Worm (Caenorhabditis elegans): ENCODE data around the gene nhl-1.

nhl-1 gene

DNA sequence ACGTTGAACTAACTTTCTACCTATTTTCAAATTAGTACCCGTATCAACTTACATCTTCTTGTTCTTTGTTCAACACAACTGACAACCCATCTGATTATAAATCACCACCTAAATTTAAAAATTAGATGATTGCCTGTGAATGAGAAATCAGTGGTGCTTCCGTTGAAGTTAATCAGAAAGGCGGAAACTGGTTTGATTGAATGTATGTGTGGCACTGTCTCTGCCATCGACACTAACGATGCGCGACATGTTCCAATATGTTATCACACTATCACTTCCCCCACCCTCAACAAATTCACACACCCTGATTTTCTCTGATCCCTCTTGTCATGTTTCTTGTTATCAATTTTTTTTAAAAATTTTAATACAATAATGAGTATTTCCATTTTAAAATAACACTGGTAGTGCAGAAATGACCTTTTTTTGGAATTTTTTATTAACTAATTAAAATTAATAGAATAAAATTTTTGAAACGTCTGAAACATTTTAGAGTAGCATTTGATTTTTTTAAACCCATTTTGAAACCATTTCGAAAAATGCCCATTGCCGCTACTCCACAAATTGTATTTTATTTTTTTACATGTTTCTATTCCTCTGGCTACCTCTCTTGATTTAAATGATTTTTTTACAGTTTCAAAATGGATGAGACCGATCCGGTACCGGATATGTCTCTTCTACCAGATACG lies 34.6 kb downstream of the nhl-1 start, which contains the start of gene ced-11:
Gene ced-11 (plus strand): TSS at position 636 of the 686 bp plus-strand sequence.
- TF ChIP-seq nhr-84 (tag; optimal IDR thresholded peaks at IDR 0.05) (no peak), blmp-1 (tag; optimal IDR thresholded peaks at IDR 0.05) (peak; percentile 23), dsc-1 (tag; optimal IDR thresholded peaks at IDR 0.05) (no peak), alr-1 (tag; optimal IDR thresholded peaks at IDR 0.05; ENCODE audit: borderline replicate concordance) (no peak), hpl-2 (GFP tag; optimal IDR thresholded peaks at IDR 0.05) (no peak), lin-14 (GFP tag; optimal IDR thresholded peaks at IDR 0.05) (peak; percentile 71), mab-9 (GFP tag; IDR thresholded peaks at IDR 0.05) (no peak), C04F5.9 (tag; optimal IDR thresholded peaks at IDR 0.05) (no peak), hlh-17 (GFP tag; optimal IDR thresholded peaks at IDR 0.05; ENCODE audit: borderline replicate concordance) (no peak), tlp-1 (tag; optimal IDR thresholded peaks at IDR 0.05) (no peak), ets-5 (GFP tag; IDR thresholded peaks at IDR 0.05) (no peak), ceh-63 (GFP tag; optimal IDR thresholded peaks at IDR 0.05) (no peak), pqm-1 (tag; optimal IDR thresholded peaks at IDR 0.05) (no peak), unc-130 (tag; optimal IDR thresholded peaks at IDR 0.05) (peak; percentile 37), lin-15B (tag; optimal IDR thresholded peaks at IDR 0.05) (no peak), jun-1 (tag; optimal IDR thresholded peaks at IDR 0.05) (no peak), sptf-1 (tag; optimal IDR thresholded peaks at IDR 0.05) (no peak), tbx-2 (tag; optimal IDR thresholded peaks at IDR 0.05) (peak; percentile 49), pag-3 (tag; optimal IDR thresholded peaks at IDR 0.05; ENCODE audit: borderline replicate concordance, insufficient read depth) (peak; percentile 90), elt-3 (tag; optimal IDR thresholded peaks at IDR 0.05) (peak in 5 of 6 experiments; percentile 25 to 81 (median 66)), unc-62 (GFP tag; optimal IDR thresholded peaks at IDR 0.05) (no peak), lin-35 (GFP tag; optimal IDR thresholded peaks at IDR 0.05) (peak in 1 of 2 experiments; percentile 20), isw-1 (GFP tag; IDR thresholded peaks at IDR 0.05) (no peak), mef-2 (tag; optimal IDR thresholded peaks at IDR 0.05) (no peak), ztf-4 (tag; optimal IDR thresholded peaks at IDR 0.05) (no peak), nhr-85 (tag) (peak; percentile 49), ama-1 (optimal IDR thresholded peaks at IDR 0.05) (no peak), fkh-4 (tag; optimal IDR thresholded peaks at IDR 0.05; ENCODE audit: borderline replicate concordance) (no peak), mep-1 (tag; optimal IDR thresholded peaks at IDR 0.05) (no peak), nhr-11 (tag; optimal IDR thresholded peaks at IDR 0.05) (no peak), swsn-7 (tag; optimal IDR thresholded peaks at IDR 0.05) (no peak), fos-1 (tag; optimal IDR thresholded peaks at IDR 0.05) (no peak), ztf-11 (tag; optimal IDR thresholded peaks at IDR 0.05) (no peak), rnt-1 (tag; optimal IDR thresholded peaks at IDR 0.05) (no peak), fkh-8 (tag; optimal IDR thresholded peaks at IDR 0.05) (no peak), nhr-19 (GFP tag; conservative IDR thresholded peaks at IDR 0.05) (no peak), aha-1 (tag; optimal IDR thresholded peaks at IDR 0.05) (no peak), nhr-90 (tag; optimal IDR thresholded peaks at IDR 0.05; ENCODE audit: poor library complexity) (peak; percentile 5), grh-1 (GFP tag; IDR thresholded peaks at IDR 0.05) (peak; percentile 66), lir-3 (tag; optimal IDR thresholded peaks at IDR 0.05; ENCODE audit: poor library complexity) (no peak), egl-13 (tag; optimal IDR thresholded peaks at IDR 0.05) (no peak)

DNA sequence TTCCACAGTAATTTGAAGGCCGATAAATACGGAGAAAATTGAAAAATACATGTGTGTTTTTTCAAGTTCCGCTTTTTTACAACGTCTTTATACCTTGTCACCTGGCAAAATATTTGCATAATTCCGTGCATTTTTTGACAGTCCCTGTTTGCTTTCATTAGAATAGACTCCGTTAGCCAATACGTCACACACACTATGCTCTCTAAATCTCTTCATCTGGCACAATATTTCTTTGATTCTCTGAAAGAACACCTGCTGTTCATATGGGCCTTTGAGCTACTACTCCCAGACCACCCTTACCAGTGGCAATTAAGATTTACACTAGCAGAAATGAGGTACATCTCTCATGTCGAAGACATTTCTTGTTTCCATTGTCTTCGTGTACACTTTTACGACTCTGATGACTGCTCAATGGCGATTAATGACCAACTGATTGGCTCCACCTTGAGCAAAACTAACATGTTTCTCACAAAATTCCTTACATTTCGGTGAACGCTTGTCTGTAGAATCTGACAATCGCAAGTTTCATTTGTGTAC lies 35.3 kb downstream of the nhl-1 start, which contains the start of gene grl-11:
Gene grl-11 (minus strand): TSS at position 51 of the 537 bp plus-strand sequence.
- TF ChIP-seq pax-3 (tag; optimal IDR thresholded peaks at IDR 0.05): no peak
- TF ChIP-seq hpl-2 (GFP tag; optimal IDR thresholded peaks at IDR 0.05): no peak
- TF ChIP-seq rnt-1 (tag; optimal IDR thresholded peaks at IDR 0.05): peak; percentile 36
- no peak for TF ChIP-seq lin-14 (GFP tag; optimal IDR thresholded peaks at IDR 0.05)

Data from whole organism, L1 larva.